Worm (Caenorhabditis elegans) whole organism, late embryonic: ENCODE data around the gene Y22D7AL.10.

Source experiments
- C08G9.2 ChIP-seq: sonication (generic microtip); optimal IDR thresholded peaks from 2 replicates; lab custom pipeline; 2016; ENCODE audit warnings: mild to moderate bottlenecking, missing genetic modification characterization, moderate library complexity, missing compliant biosample characterization
- F13H6.1 ChIP-seq: sonication (generic microtip); optimal IDR thresholded peaks from 2 replicates; lab custom pipeline; 2016; ENCODE audit warnings: missing genetic modification characterization, missing compliant biosample characterization
- K09A11.1 ChIP-seq: sonication (generic microtip); optimal IDR thresholded peaks from 2 replicates; lab custom pipeline; 2017; ENCODE audit warnings: antibody characterized with exemption, mild to moderate bottlenecking, missing genetic modification characterization, missing compliant biosample characterization; ENCODE audit not compliant: insufficient read depth
- T23F11.4 ChIP-seq: fragments of 200-800 bp; sonication (Bioruptor generic); optimal IDR thresholded peaks from 2 replicates; lab custom pipeline; 2018; ENCODE audit warnings: mild to moderate bottlenecking, missing genetic modification characterization, missing compliant biosample characterization
- Y22D7AL.16 ChIP-seq: sonication (generic microtip); optimal IDR thresholded peaks from 2 replicates; lab custom pipeline; 2016; ENCODE audit warnings: missing genetic modification characterization, missing compliant biosample characterization
- ahr-1 ChIP-seq: sonication (generic microtip); optimal IDR thresholded peaks from 2 replicates; lab custom pipeline; 2016; ENCODE audit warnings: missing genetic modification characterization, missing compliant biosample characterization
- ama-1 ChIP-seq: fragments of 150-350 bp; optimal IDR thresholded peaks from 2 replicates; lab custom pipeline; 2014
- ceh-14 ChIP-seq: sonication (generic microtip); optimal IDR thresholded peaks from 2 replicates; lab custom pipeline; 2016; ENCODE audit warnings: missing genotype, missing genetic modification characterization, missing compliant biosample characterization
- ceh-19 ChIP-seq: fragments of 200-800 bp; sonication (Bioruptor generic); optimal IDR thresholded peaks from 2 replicates; lab custom pipeline; 2018; ENCODE audit warnings: mild to moderate bottlenecking, missing genetic modification characterization, missing compliant biosample characterization
- ceh-2 ChIP-seq: sonication (generic microtip); optimal IDR thresholded peaks from 2 replicates; lab custom pipeline; 2016; ENCODE audit warnings: missing genotype, missing genetic modification characterization, missing compliant biosample characterization
- ceh-22 ChIP-seq: sonication (generic microtip); optimal IDR thresholded peaks from 2 replicates; lab custom pipeline; 2017; ENCODE audit warnings: missing biosample characterization, missing genetic modification characterization
- ceh-30 ChIP-seq: fragments of 150-350 bp; optimal IDR thresholded peaks from 2 replicates; lab custom pipeline; 2014; ENCODE audit warnings: missing biosample characterization, missing genetic modification characterization
- ceh-34 ChIP-seq: sonication (generic microtip); optimal IDR thresholded peaks from 2 replicates; lab custom pipeline; 2016; ENCODE audit warnings: mild to moderate bottlenecking, missing genetic modification characterization, missing compliant biosample characterization
- ceh-48 ChIP-seq: sonication (generic microtip); optimal IDR thresholded peaks from 2 replicates; lab custom pipeline; 2016; ENCODE audit warnings: missing genetic modification characterization, inconsistent platforms, missing compliant biosample characterization
- ceh-6 ChIP-seq: fragments of 200-800 bp; sonication (Bioruptor generic); optimal IDR thresholded peaks from 2 replicates; lab custom pipeline; 2018; ENCODE audit warnings: mild to moderate bottlenecking, missing genetic modification characterization, missing compliant biosample characterization
- ceh-9 ChIP-seq: sonication (generic microtip); optimal IDR thresholded peaks from 2 replicates; lab custom pipeline; 2016; ENCODE audit warnings: mild to moderate bottlenecking, missing genetic modification characterization, inconsistent platforms, missing compliant biosample characterization
- che-1 ChIP-seq: sonication (generic microtip); optimal IDR thresholded peaks from 2 replicates; lab custom pipeline; 2016; ENCODE audit warnings: mild to moderate bottlenecking, missing genetic modification characterization, missing compliant biosample characterization
- dmd-4 ChIP-seq: sonication (generic microtip); optimal IDR thresholded peaks from 2 replicates; lab custom pipeline; 2016; ENCODE audit warnings: borderline replicate concordance, missing genetic modification characterization, missing compliant biosample characterization
- dve-1 ChIP-seq: sonication (generic microtip); optimal IDR thresholded peaks from 2 replicates; lab custom pipeline; 2017; ENCODE audit warnings: antibody characterized with exemption, mild to moderate bottlenecking, missing genetic modification characterization, missing compliant biosample characterization
- elt-2 ChIP-seq: sonication (generic microtip); optimal IDR thresholded peaks from 2 replicates; lab custom pipeline; 2016; ENCODE audit warnings: missing genetic modification reagents, missing genetic modification characterization, missing compliant biosample characterization
- elt-4 ChIP-seq: sonication (generic microtip); optimal IDR thresholded peaks from 2 replicates; lab custom pipeline; 2016; ENCODE audit warnings: missing genetic modification characterization, missing compliant biosample characterization
- eyg-1 ChIP-seq: sonication (generic microtip); optimal IDR thresholded peaks from 2 replicates; lab custom pipeline; 2016; ENCODE audit warnings: missing genotype, missing genetic modification characterization, missing compliant biosample characterization
- fax-1 ChIP-seq: sonication (generic microtip); optimal IDR thresholded peaks from 2 replicates; lab custom pipeline; 2016; ENCODE audit warnings: missing genotype, missing genetic modification characterization, missing compliant biosample characterization
- fkh-10 ChIP-seq: fragments of 150-350 bp; optimal IDR thresholded peaks from 2 replicates; lab custom pipeline; 2014; ENCODE audit warnings: missing biosample characterization, missing genetic modification reagents, missing genetic modification characterization
- hlh-13 ChIP-seq: fragments of 200-800 bp; sonication (Bioruptor generic); optimal IDR thresholded peaks from 2 replicates; lab custom pipeline; 2018; ENCODE audit warnings: mild to moderate bottlenecking, missing genetic modification characterization, missing compliant biosample characterization
- hlh-15 ChIP-seq: sonication (generic microtip); optimal IDR thresholded peaks from 2 replicates; lab custom pipeline; 2016; ENCODE audit warnings: missing genetic modification characterization, missing compliant biosample characterization
- hlh-30 ChIP-seq: sonication (generic microtip); optimal IDR thresholded peaks from 2 replicates; lab custom pipeline; 2017; ENCODE audit warnings: antibody characterized with exemption, missing genetic modification characterization, missing compliant biosample characterization; ENCODE audit not compliant: insufficient read depth
- hlh-8 ChIP-seq: sonication (generic microtip); optimal IDR thresholded peaks from 2 replicates; lab custom pipeline; 2016; ENCODE audit warnings: missing genotype, missing genetic modification characterization, missing compliant biosample characterization
- lin-11 ChIP-seq: fragments of 200-800 bp; sonication (Bioruptor generic); optimal IDR thresholded peaks from 2 replicates; lab custom pipeline; 2018; ENCODE audit warnings: mild to moderate bottlenecking, missing genetic modification characterization, missing compliant biosample characterization
- madf-2 ChIP-seq: sonication (generic microtip); optimal IDR thresholded peaks from 2 replicates; lab custom pipeline; 2017; ENCODE audit warnings: missing genetic modification characterization, missing compliant biosample characterization
- nfya-1 ChIP-seq: sonication (generic microtip); optimal IDR thresholded peaks from 2 replicates; lab custom pipeline; 2017; ENCODE audit warnings: missing genetic modification characterization, mild to moderate bottlenecking, missing compliant biosample characterization, antibody characterized with exemption, moderate library complexity
- nhr-11 ChIP-seq: fragments of 150-350 bp; optimal IDR thresholded peaks from 2 replicates; lab custom pipeline; 2014; ENCODE audit warnings: missing biosample characterization, missing genetic modification characterization
- nhr-232 ChIP-seq: sonication (generic microtip); optimal IDR thresholded peaks from 2 replicates; lab custom pipeline; 2016; ENCODE audit warnings: missing genetic modification characterization, missing compliant biosample characterization
- npax-4 ChIP-seq: sonication (generic microtip); optimal IDR thresholded peaks from 2 replicates; lab custom pipeline; 2016; ENCODE audit warnings: missing genetic modification characterization, missing compliant biosample characterization
- odd-2 ChIP-seq: sonication (generic microtip); optimal IDR thresholded peaks from 2 replicates; lab custom pipeline; 2017; ENCODE audit warnings: antibody characterized with exemption, mild to moderate bottlenecking, missing genetic modification characterization, missing compliant biosample characterization
- pag-3 ChIP-seq: sonication (generic microtip); optimal IDR thresholded peaks from 2 replicates; lab custom pipeline; 2016; ENCODE audit warnings: missing compliant biosample characterization, missing genetic modification characterization, borderline replicate concordance
- pat-9 ChIP-seq: fragments of 200-800 bp; sonication (Bioruptor generic); optimal IDR thresholded peaks from 2 replicates; lab custom pipeline; 2018; ENCODE audit warnings: mild to moderate bottlenecking, missing genetic modification characterization, moderate library complexity, missing compliant biosample characterization
- pax-1 ChIP-seq: fragments of 150-350 bp; optimal IDR thresholded peaks from 2 replicates; lab custom pipeline; 2014; ENCODE audit warnings: missing biosample characterization, missing genetic modification characterization
- pha-2 ChIP-seq: sonication (generic microtip); optimal IDR thresholded peaks from 2 replicates; lab custom pipeline; 2017; ENCODE audit warnings: mild to moderate bottlenecking, missing genetic modification characterization, missing compliant biosample characterization
- pha-4 ChIP-seq: fragments of 150-350 bp; optimal IDR thresholded peaks from 2 replicates; lab custom pipeline; 2018; ENCODE audit warnings: missing biosample characterization, missing genetic modification reagents, missing genetic modification characterization
- pqm-1 ChIP-seq: sonication (generic microtip); optimal IDR thresholded peaks from 2 replicates; lab custom pipeline; 2016; ENCODE audit warnings: missing genetic modification characterization, missing compliant biosample characterization
- pros-1 ChIP-seq: fragments of 150-350 bp; optimal IDR thresholded peaks from 2 replicates; lab custom pipeline; 2014; ENCODE audit warnings: missing biosample characterization, missing genetic modification reagents, missing genetic modification characterization
- sox-4 ChIP-seq: sonication (generic microtip); optimal IDR thresholded peaks from 2 replicates; lab custom pipeline; 2017; ENCODE audit warnings: mild to moderate bottlenecking, missing genetic modification characterization, inconsistent platforms, missing compliant biosample characterization
- tbx-7 ChIP-seq: sonication (generic microtip); optimal IDR thresholded peaks from 2 replicates; lab custom pipeline; 2016; ENCODE audit warnings: missing genotype, missing genetic modification characterization, missing compliant biosample characterization
- ttx-3 ChIP-seq: sonication (generic microtip); optimal IDR thresholded peaks from 2 replicates; lab custom pipeline; 2016; ENCODE audit warnings: missing genetic modification reagents, missing genetic modification characterization, missing compliant biosample characterization
- unc-55 ChIP-seq: sonication (generic microtip); optimal IDR thresholded peaks from 2 replicates; lab custom pipeline; 2017; ENCODE audit warnings: missing biosample characterization, missing genetic modification reagents, missing genetic modification characterization
- unc-86 ChIP-seq: sonication (generic microtip); optimal IDR thresholded peaks from 2 replicates; lab custom pipeline; 2016; ENCODE audit warnings: missing genetic modification characterization, missing compliant biosample characterization
- ztf-16 ChIP-seq: sonication (generic microtip); optimal IDR thresholded peaks from 2 replicates; lab custom pipeline; 2017; ENCODE audit warnings: missing genetic modification characterization, missing compliant biosample characterization

The Y22D7AL.10 gene

DNA sequence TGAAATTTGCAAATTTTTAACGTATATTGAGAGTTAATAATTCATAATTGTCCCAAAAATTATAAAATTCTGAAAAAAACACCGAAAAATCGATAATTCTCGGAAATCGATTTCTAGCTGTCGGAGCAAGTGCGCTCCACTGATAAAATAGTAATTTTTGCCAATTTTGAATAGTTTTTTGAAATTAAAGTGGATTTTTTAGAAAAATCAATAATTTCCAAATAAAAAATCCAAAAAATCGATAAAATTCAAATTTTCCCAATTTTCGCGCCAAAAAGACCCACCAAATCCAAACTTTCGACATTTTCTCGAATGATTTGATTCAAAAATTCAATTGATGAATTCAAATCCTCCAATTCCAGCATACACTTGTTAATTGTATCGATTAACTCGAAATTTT, 7.8 kb downstream of the Y22D7AL.10 start:
- TF ChIP-seq dmd-4 (tag; lab: Kevin White, UChicago) (no peak), ttx-3 (tag; lab: Kevin White, UChicago) (no peak), pha-2 (no peak), hlh-8 (tag; lab: Kevin White, UChicago) (no peak), ceh-48 (peak; percentile 28), unc-55 (no peak), eyg-1 (tag; lab: Kevin White, UChicago) (no peak), fax-1 (tag; lab: Kevin White, UChicago) (no peak)
- TF ChIP-seq, all 69 proteins: peak for 1

DNA sequence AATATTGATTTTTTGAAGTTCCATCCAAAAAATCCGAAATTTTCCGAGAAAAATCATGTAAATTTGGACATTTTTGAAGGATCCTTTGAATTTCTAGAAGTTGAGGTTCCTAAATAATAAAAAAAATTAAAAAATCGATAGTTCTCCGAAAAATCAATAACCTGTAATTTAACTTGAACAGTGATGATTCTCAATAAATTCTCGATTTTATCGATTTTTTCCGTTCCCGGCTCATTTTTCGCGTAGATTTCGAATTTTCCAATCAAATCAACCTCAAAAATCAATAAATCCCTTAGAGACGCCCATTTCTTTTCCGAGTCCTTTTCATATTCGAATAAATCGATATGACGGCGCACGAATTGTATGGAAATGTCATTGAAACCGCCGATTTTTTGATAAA, 11.1 kb downstream of the Y22D7AL.10 start:
- TF ChIP-seq ceh-48, result peak; percentile 5
- TF ChIP-seq Y22D7AL.16 (tag; lab: Kevin White, UChicago), result no peak

DNA sequence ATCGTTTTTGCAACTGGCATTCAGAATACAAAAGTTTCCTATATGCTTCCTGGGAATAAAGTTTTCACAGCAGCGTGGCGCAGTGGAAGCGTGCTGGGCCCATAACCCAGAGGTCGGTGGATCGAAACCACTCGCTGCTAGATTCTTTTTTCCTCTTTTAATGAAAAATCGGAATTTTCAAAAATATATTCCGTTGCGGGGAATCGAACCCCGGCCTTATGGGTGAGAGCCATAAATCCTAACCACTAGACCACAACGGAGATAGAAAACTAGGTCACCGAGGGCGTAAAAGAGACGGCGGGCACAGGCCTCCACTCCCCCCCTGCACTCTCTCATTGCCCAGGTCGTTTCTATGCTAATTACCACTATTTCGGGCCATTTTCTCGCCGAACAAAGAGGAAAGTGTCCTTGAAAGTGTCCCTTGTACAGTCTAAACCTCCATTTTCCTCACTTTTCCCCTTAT, 14.2 kb downstream of the Y22D7AL.10 start, which contains the start of gene Y22D7AL.6:
Gene Y22D7AL.6, plus strand, starts transcription at position 413 of the 463 bp plus-strand sequence.
- peak; percentile 77 for TF ChIP-seq ceh-6 (GFP tag; lab: Kevin White, UChicago)
- peak; percentile 37 for TF ChIP-seq tbx-7 (tag; lab: Kevin White, UChicago)
- TF ChIP-seq unc-86 (tag; lab: Kevin White, UChicago), result peak; percentile 59
- TF ChIP-seq ceh-34 (tag; lab: Kevin White, UChicago), result peak; percentile 45
- TF ChIP-seq sox-4 (tag; lab: Kevin White, UChicago), result peak; percentile 62
- TF ChIP-seq elt-4, result no peak
- no peak for TF ChIP-seq pag-3 (tag; lab: Kevin White, UChicago)
- TF ChIP-seq ceh-19 (GFP tag; lab: Kevin White, UChicago), result peak; percentile 48
- peak; percentile 74 for TF ChIP-seq ztf-16 (tag; lab: Kevin White, UChicago)
- TF ChIP-seq pat-9, result peak; percentile 62
- TF ChIP-seq hlh-8 (tag; lab: Kevin White, UChicago), result no peak
- TF ChIP-seq hlh-30 (tag; lab: Kevin White, UChicago), result no peak
- TF ChIP-seq nhr-11 (tag; lab: Kevin White, UChicago), result no peak
- no peak for TF ChIP-seq ceh-30
- TF ChIP-seq fax-1 (tag; lab: Kevin White, UChicago), result peak; percentile 64
- no peak for TF ChIP-seq T23F11.4
- TF ChIP-seq nhr-232 (tag; lab: Kevin White, UChicago), result peak; percentile 62
- peak; percentile 42 for TF ChIP-seq madf-2
- no peak for TF ChIP-seq pax-1 (tag; lab: Kevin White, UChicago)
- peak; percentile 23 for TF ChIP-seq F13H6.1
- TF ChIP-seq pqm-1 (tag; lab: Kevin White, UChicago), result no peak
- peak; percentile 44 for TF ChIP-seq ceh-9
- TF ChIP-seq dmd-4 (tag; lab: Kevin White, UChicago), result peak; percentile 26
- TF ChIP-seq dve-1 (tag; lab: Kevin White, UChicago), result peak; percentile 19
- TF ChIP-seq ceh-14 (tag; lab: Kevin White, UChicago), result no peak
- no peak for TF ChIP-seq pha-4
- peak; percentile 46 for TF ChIP-seq pros-1 (tag; lab: Kevin White, UChicago)
- peak; percentile 39 for TF ChIP-seq ceh-2 (tag; lab: Kevin White, UChicago)
- peak; percentile 60 for TF ChIP-seq hlh-13 (GFP tag; lab: Kevin White, UChicago)
- TF ChIP-seq elt-2, result peak; percentile 63
- TF ChIP-seq ama-1, result no peak
- peak; percentile 62 for TF ChIP-seq K09A11.1
- TF ChIP-seq hlh-15 (tag; lab: Kevin White, UChicago), result no peak
- no peak for TF ChIP-seq unc-55
- TF ChIP-seq che-1 (tag; lab: Kevin White, UChicago), result peak; percentile 76
- TF ChIP-seq fkh-10, result no peak
- TF ChIP-seq ahr-1 (tag; lab: Kevin White, UChicago), result peak; percentile 55
- peak; percentile 77 for TF ChIP-seq C08G9.2 (tag; lab: Kevin White, UChicago)
- peak; percentile 43 for TF ChIP-seq npax-4 (tag; lab: Kevin White, UChicago)
- TF ChIP-seq lin-11 (tag; lab: Kevin White, UChicago), result peak; percentile 59
- TF ChIP-seq ceh-22 (tag; lab: Kevin White, UChicago), result no peak
- TF ChIP-seq pha-2, result peak; percentile 69
- peak; percentile 7 for TF ChIP-seq nfya-1 (tag; lab: Kevin White, UChicago)
- TF ChIP-seq ceh-48, result peak; percentile 51
- TF ChIP-seq eyg-1 (tag; lab: Kevin White, UChicago), result no peak
- TF ChIP-seq odd-2 (tag; lab: Kevin White, UChicago), result no peak
